Fruit fly (Drosophila melanogaster) whole organism, pupa: ENCODE results near the gene CG14854.

ENCODE experiments used
- CG10348 ChIP-seq: fragments of 200-800 bp; sonication (Bioruptor generic); IDR thresholded peaks from 2 replicates; pipeline ENCODE4 v1.3.6; 2022; ENCODE audit warnings: missing biosample characterization, missing genetic modification characterization
- CG13204 ChIP-seq: fragments of 200-800 bp; sonication (Bioruptor generic); optimal IDR thresholded peaks from 2 replicates; lab custom pipeline; 2018; ENCODE audit warnings: missing biosample characterization, mild to moderate bottlenecking, missing genetic modification characterization, moderate library complexity
- CG14655 ChIP-seq: fragments of 200-800 bp; sonication (Bioruptor generic); optimal IDR thresholded peaks from 3 replicates; lab custom pipeline; 2017; ENCODE audit warnings: mild to moderate bottlenecking, missing biosample characterization, missing genetic modification reagents, missing genetic modification characterization
- CG32121 ChIP-seq: fragments of 200-800 bp; sonication (Bioruptor generic); IDR thresholded peaks from 2 replicates; pipeline ENCODE4 v1.3.6; 2022; ENCODE audit warnings: missing biosample characterization, missing genetic modification characterization
- CG34367 ChIP-seq: fragments of 200-800 bp; sonication (Bioruptor generic); optimal IDR thresholded peaks from 2 replicates; lab custom pipeline; 2018; ENCODE audit warnings: missing biosample characterization, mild to moderate bottlenecking, missing genetic modification characterization
- CG4496 ChIP-seq: fragments of 200-800 bp; sonication (Bioruptor generic); IDR thresholded peaks from 3 replicates; pipeline ENCODE4 v1.3.6; 2022; ENCODE audit warnings: missing biosample characterization, missing genetic modification characterization
- CG8159 ChIP-seq: fragments of 200-800 bp; sonication (Bioruptor generic); optimal IDR thresholded peaks from 3 replicates; lab custom pipeline; 2018; ENCODE audit warnings: missing biosample characterization, mild to moderate bottlenecking, missing genetic modification characterization, moderate library complexity
- CG8301 ChIP-seq: fragments of 200-800 bp; sonication (Bioruptor generic); optimal IDR thresholded peaks from 2 replicates; lab custom pipeline; 2018; ENCODE audit warnings: missing biosample characterization, mild to moderate bottlenecking, missing genetic modification characterization
- CG9948 ChIP-seq: fragments of 200-800 bp; sonication (Bioruptor generic); optimal IDR thresholded peaks from 2 replicates; lab custom pipeline; 2018; ENCODE audit warnings: missing biosample characterization, mild to moderate bottlenecking, missing genetic modification characterization, moderate library complexity
- EcR ChIP-seq: fragments of 200-800 bp; sonication (Bioruptor generic); optimal IDR thresholded peaks from 3 replicates; lab custom pipeline; 2019; ENCODE audit warnings: missing biosample characterization, missing genetic modification characterization, mild to moderate bottlenecking, moderate library complexity, missing genetic modification reagents
- Ets98B ChIP-seq: fragments of 200-800 bp; sonication (Bioruptor generic); IDR thresholded peaks from 2 replicates; pipeline ENCODE4 v1.3.6; 2022; ENCODE audit warnings: missing biosample characterization, missing genetic modification characterization
- Snoo ChIP-seq: fragments of 200-800 bp; sonication (Bioruptor generic); optimal IDR thresholded peaks from 3 replicates; lab custom pipeline; 2017; ENCODE audit warnings: missing biosample characterization, mild to moderate bottlenecking, missing genetic modification characterization, inconsistent platforms
- fd96Ca ChIP-seq: fragments of 200-800 bp; sonication (Bioruptor generic); IDR thresholded peaks from 3 replicates; pipeline ENCODE4 v1.3.6; 2022; ENCODE audit warnings: missing biosample characterization, missing genetic modification characterization
- gl ChIP-seq: fragments of 200-800 bp; sonication (Bioruptor generic); optimal IDR thresholded peaks from 2 replicates; lab custom pipeline; 2018; ENCODE audit warnings: missing biosample characterization, mild to moderate bottlenecking, missing genetic modification characterization

DNA sequence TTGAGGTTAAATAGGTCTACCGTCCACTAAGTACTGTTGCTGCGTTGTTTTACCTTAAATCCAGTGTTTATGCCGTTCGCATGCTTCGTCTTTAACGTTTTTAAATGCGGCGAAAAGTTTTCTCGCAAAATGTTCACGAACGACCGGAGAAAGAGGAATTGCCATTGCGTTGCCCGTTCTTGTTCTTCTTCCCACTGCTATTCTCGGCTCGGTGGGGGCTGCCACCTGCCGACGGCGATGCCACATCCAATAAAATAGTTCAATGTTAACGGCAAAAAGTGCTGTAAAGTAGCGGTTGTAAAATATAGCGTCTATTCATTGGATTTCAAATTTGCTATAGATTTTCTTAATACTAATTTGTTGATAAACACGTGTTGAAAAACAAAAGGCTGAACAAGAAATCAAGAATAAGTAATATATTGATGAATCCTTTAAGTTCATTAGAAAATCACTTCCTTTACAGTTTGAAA is 15.9 kb upstream of the CG14854 start, which contains the start of gene CG7987:
- TF ChIP-seq CG10348 (GFP tag; lab: Robert Waterston, UW) (no peak), Ets98B (GFP tag; lab: Robert Waterston, UW) (no peak), EcR (GFP tag; lab: Kevin White, UChicago) (no peak), CG8159 (tag; lab: Kevin White, UChicago) (no peak), CG9948 (tag; lab: Kevin White, UChicago) (no peak), CG13204 (GFP tag; lab: Kevin White, UChicago) (no peak), CG34367 (no peak), CG4496 (GFP tag; lab: Robert Waterston, UW) (peak; percentile 22; the same call in 1 of the 3 replicates), Snoo (tag; lab: Kevin White, UChicago) (no peak), CG32121 (GFP tag; lab: Robert Waterston, UW) (no peak), fd96Ca (GFP tag; lab: Robert Waterston, UW) (no peak), CG14655 (GFP tag; lab: Kevin White, UChicago) (no peak), gl (tag; lab: Kevin White, UChicago) (no peak), CG8301 (tag; lab: Kevin White, UChicago) (no peak)
